Worm (Caenorhabditis elegans) whole organism, L4/young adult: ENCODE data around the gene atg-18.

Experiments used
- W03F9.2 ChIP-seq: fragments of 150-350 bp; optimal IDR thresholded peaks from 2 replicates; lab custom pipeline; 2014; ENCODE audit warnings: missing biosample characterization, missing genetic modification characterization
- dao-5 ChIP-seq: sonication (generic microtip); optimal IDR thresholded peaks from 2 replicates; lab custom pipeline; 2016; ENCODE audit warnings: missing genotype, missing genetic modification characterization, moderate library complexity, missing compliant biosample characterization
- him-1 ChIP-seq: sonication (generic microtip); optimal IDR thresholded peaks from 2 replicates; lab custom pipeline; 2016; ENCODE audit warnings: missing genotype, missing genetic modification reagents, missing genetic modification characterization, missing compliant biosample characterization

ce11 chrV:8594105-8594964, 36.8 kb downstream of the atg-18 start, which contains the start of gene tag-196:
- TF ChIP-seq dao-5 (tag; lab: Kevin White, UChicago), result no peak
- no peak for TF ChIP-seq him-1 (tag; lab: Kevin White, UChicago)
- TF ChIP-seq W03F9.2, result no peak
